Worm (Caenorhabditis elegans) whole organism, L3 larva: Measurements from ENCODE around the gene nhr-271.

Source experiments
- R02D3.7 ChIP-seq: fragments of 150-350 bp; optimal IDR thresholded peaks from 2 replicates; lab custom pipeline; 2014; ENCODE audit warnings: missing biosample characterization, missing genetic modification characterization
- ceh-28 ChIP-seq: fragments of 150-350 bp; optimal IDR thresholded peaks from 2 replicates; lab custom pipeline; 2014; ENCODE audit warnings: missing biosample characterization, missing genetic modification reagents, missing genetic modification characterization
- ceh-82 ChIP-seq: fragments of 150-350 bp; optimal IDR thresholded peaks from 2 replicates; lab custom pipeline; 2014; ENCODE audit warnings: missing biosample characterization, missing genetic modification characterization
- elt-3 ChIP-seq, 3 experiments: fragments of 150-350 bp in 1 of 3; sonication (generic microtip) in 2 of 3; optimal IDR thresholded peaks; 2 replicates in 2 of 3; 4 replicates in 1 of 3; lab custom pipeline; 2014 to 2017; ENCODE audit warnings: missing biosample characterization in 3 of 3, missing genetic modification characterization in 3 of 3
- fkh-10 ChIP-seq: sonication (generic microtip); optimal IDR thresholded peaks from 2 replicates; lab custom pipeline; 2017; ENCODE audit warnings: missing biosample characterization, missing genetic modification reagents, missing genetic modification characterization
- lin-39 ChIP-seq: fragments of 150-350 bp; optimal IDR thresholded peaks from 2 replicates; lab custom pipeline; 2018; ENCODE audit warnings: missing biosample characterization, missing genetic modification reagents, missing genetic modification characterization
- mml-1 ChIP-seq: fragments of 150-350 bp; sonication (generic microtip); optimal IDR thresholded peaks from 3 replicates; lab custom pipeline; 2014; ENCODE audit warnings: missing biosample characterization, missing genetic modification characterization
- nhr-11 ChIP-seq: fragments of 150-350 bp; optimal IDR thresholded peaks from 2 replicates; lab custom pipeline; 2014; ENCODE audit warnings: missing biosample characterization, missing genetic modification characterization
- nhr-76 ChIP-seq: fragments of 150-350 bp; sonication (generic microtip); optimal IDR thresholded peaks from 5 replicates; lab custom pipeline; 2014; ENCODE audit warnings: missing biosample characterization, missing genetic modification characterization
- nhr-77 ChIP-seq: fragments of 150-350 bp; optimal IDR thresholded peaks from 2 replicates; lab custom pipeline; 2014; ENCODE audit warnings: missing biosample characterization, missing genetic modification characterization
- pha-4 ChIP-seq: fragments of 150-350 bp; optimal IDR thresholded peaks from 2 replicates; lab custom pipeline; 2014; ENCODE audit warnings: missing biosample characterization, missing genetic modification reagents, missing genetic modification characterization
- snpc-4 ChIP-seq: fragments of 150-350 bp; optimal IDR thresholded peaks from 2 replicates; lab custom pipeline; 2014; ENCODE audit warnings: missing biosample characterization, missing genetic modification characterization
- unc-62 ChIP-seq: fragments of 150-350 bp; sonication (generic microtip); optimal IDR thresholded peaks from 4 replicates; lab custom pipeline; 2014; ENCODE audit warnings: missing biosample characterization, missing genetic modification reagents, missing genetic modification characterization

- TF ChIP-seq nhr-77 (no peak), nhr-76 (no peak), fkh-10 (no peak), unc-62 (GFP tag; lab: Kevin White, UChicago) (no peak), lin-39 (tag; lab: Kevin White, UChicago) (no peak), nhr-11 (tag; lab: Kevin White, UChicago) (no peak), mml-1 (tag; lab: Kevin White, UChicago) (no peak), snpc-4 (tag; lab: Kevin White, UChicago) (no peak), pha-4 (tag; lab: Kevin White, UChicago) (no peak), ceh-28 (tag; lab: Kevin White, UChicago) (no peak), R02D3.7 (tag; lab: Kevin White, UChicago) (no peak), ceh-82 (tag; lab: Kevin White, UChicago) (no peak), elt-3 (tag; optimal IDR thresholded peaks at IDR 0.05; lab: Kevin White, UChicago) (no peak)
These were observed 13.4 kb upstream of the nhr-271 start for ce11 chrV:16593792-16594059.
